Worm (Caenorhabditis elegans): ENCODE results near the gene C06B8.3.
A peak's percentile ranks its signal among the peaks of the same experiment; 100 is the strongest.

C06B8.3 gene

DNA sequence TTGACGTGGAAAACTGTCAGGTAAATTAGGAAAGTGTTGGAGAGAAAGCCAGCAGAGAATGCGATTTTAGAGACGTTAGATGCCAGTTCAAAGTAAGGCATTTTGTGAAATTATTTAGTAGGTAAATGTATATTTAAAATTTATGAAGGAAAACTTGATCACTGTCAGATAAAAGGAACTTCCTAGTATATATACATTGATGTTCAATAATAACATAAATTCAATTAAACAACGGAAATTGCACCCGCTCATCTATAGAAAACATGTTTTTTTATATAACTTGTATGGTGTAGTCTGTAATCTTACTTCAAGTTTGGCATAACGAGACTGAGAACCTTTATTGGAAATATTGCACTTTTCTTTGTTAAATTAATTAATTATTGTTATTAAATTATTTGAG, 25.3 kb downstream of the C06B8.3 start, which contains the start of gene str-71:
TSS of gene str-71 (minus strand) at position 101 of the 400 bp plus-strand sequence.
- TF ChIP-seq sem-4 (tag; optimal IDR thresholded peaks at IDR 0.05) = no peak
- no peak for TF ChIP-seq nhr-10 (tag; optimal IDR thresholded peaks at IDR 0.05)
- no peak for TF ChIP-seq ama-1 (optimal IDR thresholded peaks at IDR 0.05)
- no peak for TF ChIP-seq zag-1 (tag; optimal IDR thresholded peaks at IDR 0.05)
- TF ChIP-seq mdl-1 (tag; optimal IDR thresholded peaks at IDR 0.05) = no peak
- no peak for TF ChIP-seq R02D3.7 (tag; optimal IDR thresholded peaks at IDR 0.05)
- TF ChIP-seq blmp-1 (tag; optimal IDR thresholded peaks at IDR 0.05; ENCODE audit: insufficient read depth) = no peak

DNA sequence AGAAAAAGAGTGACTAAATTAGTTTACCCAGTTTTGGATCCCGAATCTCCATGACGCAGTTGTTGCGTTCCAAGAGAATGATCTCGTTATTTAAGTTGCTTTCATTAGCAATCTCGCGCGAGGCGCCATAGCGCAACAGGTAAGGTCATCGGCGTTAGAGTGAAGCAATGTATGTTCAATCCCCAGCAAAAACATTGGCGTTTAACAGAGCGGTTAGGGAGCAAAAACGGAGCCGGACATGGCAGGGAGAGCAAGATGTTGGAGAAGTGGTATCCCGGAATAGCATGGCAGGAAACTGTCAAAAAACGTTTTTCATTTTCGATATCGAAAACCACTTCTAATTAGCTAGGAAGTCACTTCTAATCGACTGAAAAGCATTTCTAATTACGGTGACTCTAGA, 30.1 kb downstream of the C06B8.3 start:
- TF ChIP-seq ztf-4 (tag; optimal IDR thresholded peaks at IDR 0.05) (no peak), ztf-1 (GFP tag; conservative IDR thresholded peaks at IDR 0.05) (no peak), unc-39 (tag; optimal IDR thresholded peaks at IDR 0.05) (no peak), nhr-237 (tag; optimal IDR thresholded peaks at IDR 0.05) (no peak), blmp-1 (tag; optimal IDR thresholded peaks at IDR 0.05; ENCODE audit: insufficient read depth) (no peak), nhr-11 (tag; optimal IDR thresholded peaks at IDR 0.05) (no peak), sma-9 (GFP tag; optimal IDR thresholded peaks at IDR 0.05) (no peak), sma-9 (tag; optimal IDR thresholded peaks at IDR 0.05) (no peak), fos-1 (tag; optimal IDR thresholded peaks at IDR 0.05) (no peak)

DNA sequence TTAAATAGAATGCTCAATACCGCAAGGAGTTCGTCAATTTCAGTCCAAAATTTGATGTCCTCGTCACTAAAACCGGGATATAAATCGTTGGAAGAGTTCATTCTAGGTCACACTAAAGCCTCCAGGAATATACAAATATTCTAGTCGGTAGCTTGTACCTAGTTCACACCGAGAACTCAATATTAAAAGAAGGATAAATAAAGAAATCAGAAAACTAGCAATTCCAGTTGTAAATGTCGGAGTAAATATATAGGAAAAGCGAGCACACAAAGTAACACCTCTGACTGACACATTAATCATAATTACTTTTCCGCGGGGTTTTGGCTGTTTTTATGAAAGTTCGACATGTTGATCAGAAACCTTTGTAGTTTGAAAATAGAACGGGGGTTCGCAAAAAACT, 33.0 kb downstream of the C06B8.3 start, which contains the start of gene srw-33:
TSS of gene srw-33 (minus strand) at position 101 of the 400 bp plus-strand sequence.
- TF ChIP-seq nhr-21 (tag; optimal IDR thresholded peaks at IDR 0.05) (no peak), elt-1 (tag; optimal IDR thresholded peaks at IDR 0.05) (no peak), nhr-77 (tag; optimal IDR thresholded peaks at IDR 0.05) (no peak)

DNA sequence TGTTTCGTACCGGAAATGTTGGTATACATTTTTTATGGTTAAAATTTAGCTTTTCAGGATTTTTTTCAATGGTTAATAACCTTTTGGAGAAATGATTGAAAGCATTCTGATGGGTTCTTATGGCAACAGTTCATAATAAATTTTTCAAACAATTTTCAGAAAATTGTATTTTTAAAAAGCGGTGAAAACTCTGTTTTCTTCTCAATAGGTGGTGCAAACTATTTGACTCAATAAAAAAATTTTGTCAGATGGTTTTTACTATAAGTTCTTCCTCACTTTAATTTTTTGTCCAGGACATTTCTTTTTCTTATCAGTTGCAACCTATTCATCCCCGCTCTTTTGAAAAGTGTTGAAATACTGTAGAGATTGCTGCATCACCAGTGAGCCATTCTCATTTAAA, 35.6 kb downstream of the C06B8.3 start, which contains the start of gene T26H5.14:
TSS of gene T26H5.14 (plus strand) at position 301 of the 400 bp plus-strand sequence.
- TF ChIP-seq sma-9 (GFP tag; optimal IDR thresholded peaks at IDR 0.05) (no peak), sma-9 (tag; optimal IDR thresholded peaks at IDR 0.05) (no peak), nhr-25 (tag; optimal IDR thresholded peaks at IDR 0.05) (no peak)

DNA sequence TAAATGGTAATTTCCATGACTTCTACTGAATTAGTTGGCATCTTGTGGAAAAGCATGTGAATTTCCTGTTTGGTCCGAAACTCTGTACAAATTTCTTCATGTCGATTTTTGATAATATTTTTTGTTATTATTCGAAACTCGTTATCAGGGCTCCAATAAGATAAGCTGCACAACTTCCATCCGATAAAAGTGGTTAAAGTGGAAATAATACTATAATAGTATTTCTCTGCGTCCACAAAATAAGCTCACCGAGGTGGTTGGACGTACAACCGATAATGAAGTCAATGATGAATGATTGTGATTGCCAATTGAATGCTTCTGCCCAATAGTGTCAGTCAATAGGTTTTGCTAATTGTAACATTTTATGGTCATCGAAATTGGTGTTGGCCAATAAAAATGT, 36.0 kb downstream of the C06B8.3 start, which contains the start of gene T26H5.4:
TSS of gene T26H5.4 (minus strand) at position 294 of the 400 bp plus-strand sequence.
- TF ChIP-seq fos-1 (tag; optimal IDR thresholded peaks at IDR 0.05) (peak; percentile 39), alr-1 (tag; optimal IDR thresholded peaks at IDR 0.05) (no peak), lin-11 (tag; optimal IDR thresholded peaks at IDR 0.05) (no peak), blmp-1 (tag; optimal IDR thresholded peaks at IDR 0.05; ENCODE audit: insufficient read depth) (no peak)

DNA sequence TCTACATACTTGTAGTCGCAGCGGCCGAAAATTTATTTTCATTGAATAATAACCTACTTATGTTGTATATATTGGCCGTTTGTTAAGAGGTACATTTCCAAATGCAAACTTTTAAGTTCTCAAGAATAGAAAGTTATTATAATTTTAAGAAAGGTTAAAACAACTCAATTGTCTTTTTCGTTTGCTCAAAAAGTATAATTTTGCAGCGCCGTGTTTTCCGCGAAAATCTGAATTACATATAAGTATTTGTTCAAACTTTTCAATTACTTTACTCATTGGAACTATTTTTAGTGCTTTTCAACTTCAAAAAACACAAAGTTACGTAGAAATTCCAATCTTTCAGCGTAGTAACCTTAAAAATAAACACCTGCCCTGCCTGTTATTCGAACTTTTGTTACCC, 39.0 kb downstream of the C06B8.3 start, which contains the start of gene srh-239:
TSS of gene srh-239 (plus strand) at position 301 of the 400 bp plus-strand sequence.
- no peak for TF ChIP-seq mbf-1 (tag; optimal IDR thresholded peaks at IDR 0.05)
- no peak for TF ChIP-seq nhr-237 (tag; optimal IDR thresholded peaks at IDR 0.05)
- no peak for TF ChIP-seq zag-1 (tag; optimal IDR thresholded peaks at IDR 0.05)
- no peak for TF ChIP-seq dmd-4 (tag; optimal IDR thresholded peaks at IDR 0.05)
- no peak for TF ChIP-seq sma-9 (GFP tag; optimal IDR thresholded peaks at IDR 0.05)
- TF ChIP-seq sma-9 (tag; optimal IDR thresholded peaks at IDR 0.05) = no peak
- no peak for TF ChIP-seq nhr-11 (tag; optimal IDR thresholded peaks at IDR 0.05)
- no peak for TF ChIP-seq ztf-11 (tag; optimal IDR thresholded peaks at IDR 0.05)
- no peak for TF ChIP-seq alr-1 (tag; optimal IDR thresholded peaks at IDR 0.05)
- no peak for TF ChIP-seq gmeb-1 (tag; optimal IDR thresholded peaks at IDR 0.05)

DNA sequence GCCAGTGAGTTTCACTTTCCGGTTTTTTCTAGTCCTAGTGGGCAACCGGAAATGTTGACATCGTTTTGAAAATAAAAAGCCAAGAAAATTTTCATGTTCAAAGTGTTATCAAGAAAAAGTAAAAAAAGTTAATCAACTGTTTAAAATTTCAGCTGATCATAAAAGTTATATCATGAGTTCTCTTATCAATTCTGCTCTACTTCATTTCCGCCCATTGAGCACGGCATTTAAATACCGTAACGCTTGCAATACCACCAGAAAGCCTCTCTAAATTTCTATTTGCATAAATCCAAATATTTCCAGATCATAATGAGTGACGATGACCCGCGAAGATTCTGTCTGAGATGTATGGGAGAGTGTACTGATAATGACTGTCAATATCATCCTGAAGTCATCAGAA, 39.8 kb downstream of the C06B8.3 start, which contains the start of gene T26H5.9:
TSS of gene T26H5.9 (plus strand) at position 302 of the 400 bp plus-strand sequence.
- TF ChIP-seq fos-1 (tag; optimal IDR thresholded peaks at IDR 0.05) = peak; percentile 29
- TF ChIP-seq ceh-82 (tag; optimal IDR thresholded peaks at IDR 0.05) = no peak
- no peak for TF ChIP-seq egl-27 (tag; optimal IDR thresholded peaks at IDR 0.05)
- no peak for TF ChIP-seq zag-1 (tag; optimal IDR thresholded peaks at IDR 0.05)
- TF ChIP-seq nhr-77 (tag; optimal IDR thresholded peaks at IDR 0.05) = no peak

DNA sequence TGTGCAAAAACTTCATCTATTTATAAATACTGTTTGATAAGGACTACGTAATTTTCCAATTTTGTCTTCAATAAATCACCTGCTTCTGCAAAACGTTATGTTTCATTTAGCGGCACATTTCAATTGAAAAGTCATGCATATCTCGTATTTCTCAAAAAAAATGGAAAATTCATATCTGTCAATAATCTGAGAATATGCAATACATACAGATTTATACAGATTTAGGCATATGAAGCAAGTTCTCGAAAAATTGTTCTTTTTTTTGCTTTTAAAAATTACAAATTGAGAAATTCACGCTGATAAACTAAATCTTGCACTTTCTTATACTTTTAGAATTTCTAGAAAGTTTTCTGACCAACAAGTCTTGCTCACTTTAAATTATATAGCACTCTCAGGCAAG, 40.2 kb downstream of the C06B8.3 start, which contains the start of gene T26H5.11:
TSS of gene T26H5.11 (minus strand) at position 101 of the 400 bp plus-strand sequence.
- no peak for TF ChIP-seq nhr-129 (tag; optimal IDR thresholded peaks at IDR 0.05)
- TF ChIP-seq R02D3.7 (tag; optimal IDR thresholded peaks at IDR 0.05) = no peak
- no peak for TF ChIP-seq ZK546.5 (tag; optimal IDR thresholded peaks at IDR 0.05)
- no peak for TF ChIP-seq ztf-4 (tag; optimal IDR thresholded peaks at IDR 0.05)
- TF ChIP-seq lin-11 (tag; optimal IDR thresholded peaks at IDR 0.05) = no peak
- no peak for TF ChIP-seq sma-9 (GFP tag; optimal IDR thresholded peaks at IDR 0.05)
- TF ChIP-seq sma-9 (tag; optimal IDR thresholded peaks at IDR 0.05) = no peak
- TF ChIP-seq nhr-11 (tag; optimal IDR thresholded peaks at IDR 0.05) = no peak
- no peak for TF ChIP-seq aly-2 (tag; optimal IDR thresholded peaks at IDR 0.05)
- no peak for TF ChIP-seq ztf-1 (GFP tag; conservative IDR thresholded peaks at IDR 0.05)
- TF ChIP-seq F13H6.1 (tag; optimal IDR thresholded peaks at IDR 0.05) = no peak
- TF ChIP-seq fos-1 (tag; optimal IDR thresholded peaks at IDR 0.05) = no peak
- TF ChIP-seq nhr-77 (tag; optimal IDR thresholded peaks at IDR 0.05) = no peak
- no peak for TF ChIP-seq Y55F3AM.14 (GFP tag; optimal IDR thresholded peaks at IDR 0.05)
- TF ChIP-seq nhr-10 (tag; optimal IDR thresholded peaks at IDR 0.05) = no peak
- no peak for TF ChIP-seq mbf-1 (tag; optimal IDR thresholded peaks at IDR 0.05)
- no peak for TF ChIP-seq crh-2 (tag; optimal IDR thresholded peaks at IDR 0.05)
